Fruit fly (Drosophila melanogaster): ENCODE results near the gene CG9072.

CG9072 gene

dm6 chrX:15079163-15079809, 16.6 kb downstream of the CG9072 start (continued):
- TF ChIP-seq CG3032 (tag; optimal IDR thresholded peaks at IDR 0.05), result no peak

dm6 chrX:15078394-15078793, 17.4 kb downstream of the CG9072 start:
- TF ChIP-seq CG6792 (GFP tag; optimal IDR thresholded peaks at IDR 0.05) (no peak), CG9139 (GFP tag; optimal IDR thresholded peaks at IDR 0.05) (peak; percentile 47), CG34406 (GFP tag; optimal IDR thresholded peaks at IDR 0.05) (no peak), Eip78C (GFP tag) (peak; percentile 71), CG6808 (GFP tag; optimal IDR thresholded peaks at IDR 0.05) (peak; percentile 36), CG11902 (GFP tag; optimal IDR thresholded peaks at IDR 0.05) (no peak), Hr39 (GFP tag; optimal IDR thresholded peaks at IDR 0.05) (no peak), CG8119 (GFP tag; IDR thresholded peaks at IDR 0.05) (no peak), Hr38 (GFP tag; optimal IDR thresholded peaks at IDR 0.05) (no peak), ss (GFP tag; optimal IDR thresholded peaks at IDR 0.05) (peak in 1 of 2 experiments; percentile 51), salr (GFP tag; optimal IDR thresholded peaks at IDR 0.05) (peak in 1 of 2 experiments; percentile 17), dac (GFP tag; optimal IDR thresholded peaks at IDR 0.05) (no peak), CG1621 (tag; optimal IDR thresholded peaks at IDR 0.05) (peak; percentile 22), fkh (GFP tag; optimal IDR thresholded peaks at IDR 0.05) (peak; percentile 86), CG8632 (GFP tag; optimal IDR thresholded peaks at IDR 0.05) (peak; percentile 5), CG10669 (GFP tag; optimal IDR thresholded peaks at IDR 0.05) (peak; percentile 32)

- no peak for TF ChIP-seq lz (GFP tag; optimal IDR thresholded peaks at IDR 0.05)
- peak; percentile 20 for TF ChIP-seq CG6854 (GFP tag; optimal IDR thresholded peaks at IDR 0.05)
- TF ChIP-seq eg (GFP tag; IDR thresholded peaks at IDR 0.05), result 0 out of 3 replicates have a peak, but pooled peaks have one; percentile 19
- TF ChIP-seq CG6276 (GFP tag; optimal IDR thresholded peaks at IDR 0.05), result peak; percentile 28
- TF ChIP-seq Eip78C (GFP tag), result peak; percentile 65
- TF ChIP-seq svp (GFP tag), result peak; percentile 92
- no peak for TF ChIP-seq net (GFP tag; optimal IDR thresholded peaks at IDR 0.05)
- TF ChIP-seq CG16779 (tag; optimal IDR thresholded peaks at IDR 0.05), result peak; percentile 21
- no peak for TF ChIP-seq CG32006 (GFP tag; optimal IDR thresholded peaks at IDR 0.05)
- TF ChIP-seq CG8319 (GFP tag; optimal IDR thresholded peaks at IDR 0.05), result no peak
- peak; percentile 13 for TF ChIP-seq CG6808 (GFP tag; optimal IDR thresholded peaks at IDR 0.05)
- no peak for TF ChIP-seq CG8119 (GFP tag; IDR thresholded peaks at IDR 0.05)
- TF ChIP-seq ss (GFP tag; optimal IDR thresholded peaks at IDR 0.05), result peak; percentile 33 to 46
Observed at dm6 chrX:15077576-15078136, 18.2 kb downstream of the CG9072 start.

- TF ChIP-seq eg (GFP tag; IDR thresholded peaks at IDR 0.05) (0 out of 3 replicates have a peak, but pooled peaks have one; percentile 31), Met (GFP tag; optimal IDR thresholded peaks at IDR 0.05) (no peak), CG15336 (GFP tag; IDR thresholded peaks at IDR 0.05) (peak; percentile 28; the same call in 1 of the 2 replicates), vri (GFP tag; optimal IDR thresholded peaks at IDR 0.05) (no peak), CG6792 (GFP tag; optimal IDR thresholded peaks at IDR 0.05) (no peak)
Observed at dm6 chrX:15076606-15077005, 19.2 kb downstream of the CG9072 start.

dm6 chrX:15076038-15076575, 19.7 kb downstream of the CG9072 start, which contains the start of gene Lsd-2:
TSS of gene Lsd-2 (minus strand) at chrX:15076220.
- no peak for TF ChIP-seq Eip93F (GFP tag; optimal IDR thresholded peaks at IDR 0.05)
- peak; percentile 13 for TF ChIP-seq Met (GFP tag; optimal IDR thresholded peaks at IDR 0.05)
- TF ChIP-seq Sox14 (GFP tag; optimal IDR thresholded peaks at IDR 0.05), result peak; percentile 63
- no peak for TF ChIP-seq dac (GFP tag; optimal IDR thresholded peaks at IDR 0.05)
- no peak for TF ChIP-seq lz (GFP tag; optimal IDR thresholded peaks at IDR 0.05)
- peak; percentile 9 for TF ChIP-seq CG31627 (GFP tag; optimal IDR thresholded peaks at IDR 0.05)
- peak; percentile 30 for TF ChIP-seq dsx (GFP tag; optimal IDR thresholded peaks at IDR 0.05; ENCODE audit: poor library complexity, severe bottlenecking)
- TF ChIP-seq CG11762 (GFP tag; optimal IDR thresholded peaks at IDR 0.05; ENCODE audit: insufficient read depth), result no peak
- peak; percentile 12 for TF ChIP-seq fkh (GFP tag; optimal IDR thresholded peaks at IDR 0.05)
- TF ChIP-seq CG6276 (GFP tag; optimal IDR thresholded peaks at IDR 0.05), result no peak
- peak; percentile 67 for TF ChIP-seq Eip78C (GFP tag)
- TF ChIP-seq CG10631 (GFP tag; optimal IDR thresholded peaks at IDR 0.05), result peak; percentile 0
- no peak for TF ChIP-seq fd85E (GFP tag; optimal IDR thresholded peaks at IDR 0.05)
- TF ChIP-seq CG6854 (GFP tag; optimal IDR thresholded peaks at IDR 0.05), result peak; percentile 32
- peak; percentile 7 for TF ChIP-seq CG10669 (GFP tag; optimal IDR thresholded peaks at IDR 0.05)
- no peak for TF ChIP-seq CG1621 (tag; optimal IDR thresholded peaks at IDR 0.05)
- peak; percentile 42 for TF ChIP-seq CG9139 (GFP tag; optimal IDR thresholded peaks at IDR 0.05)
- no peak for TF ChIP-seq CG34406 (GFP tag; optimal IDR thresholded peaks at IDR 0.05)
- TF ChIP-seq CG11902 (GFP tag; optimal IDR thresholded peaks at IDR 0.05), result no peak
- TF ChIP-seq vri (GFP tag; optimal IDR thresholded peaks at IDR 0.05), result peak; percentile 70
- TF ChIP-seq CG4318 (GFP tag; optimal IDR thresholded peaks at IDR 0.05), result peak; percentile 24
- TF ChIP-seq esn (GFP tag; optimal IDR thresholded peaks at IDR 0.05), result peak; percentile 25
- TF ChIP-seq topi (GFP tag; optimal IDR thresholded peaks at IDR 0.05), result peak; percentile 17
